Worm (Caenorhabditis elegans) whole organism, midembryonic: ENCODE results near the gene fbxa-43.

Experiments
- T22C8.4 ChIP-seq: fragments of 200-800 bp; sonication (Bioruptor generic); IDR thresholded peaks from 2 replicates; pipeline ENCODE4 v1.3.6; 2022; ENCODE audit warnings: missing genetic modification characterization, missing compliant biosample characterization
- cog-1 ChIP-seq: sonication (generic microtip); optimal IDR thresholded peaks from 2 replicates; lab custom pipeline; 2016; ENCODE audit warnings: missing genetic modification characterization, missing compliant biosample characterization
- flt-1 ChIP-seq: fragments of 200-800 bp; sonication (Bioruptor generic); IDR thresholded peaks from 2 replicates; pipeline ENCODE4 v1.3.6; 2022; ENCODE audit warnings: missing genetic modification characterization, missing compliant biosample characterization
- klf-2 ChIP-seq: fragments of 200-800 bp; sonication (Bioruptor generic); conservative IDR thresholded peaks from 2 replicates; pipeline ENCODE4 v1.3.6; 2022; ENCODE audit warnings: missing genetic modification reagents, missing genetic modification characterization, missing compliant biosample characterization
- med-1 ChIP-seq: sonication (generic microtip); optimal IDR thresholded peaks from 2 replicates; lab custom pipeline; 2017; ENCODE audit warnings: missing genetic modification characterization, mild to moderate bottlenecking, missing compliant biosample characterization, antibody characterized with exemption, missing genetic modification reagents; ENCODE audit not compliant: insufficient read depth
- tab-1 ChIP-seq: fragments of 200-800 bp; sonication (Bioruptor generic); IDR thresholded peaks from 2 replicates; pipeline ENCODE4 v1.3.6; 2022; ENCODE audit warnings: missing genetic modification characterization, missing compliant biosample characterization
- ztf-23 ChIP-seq: fragments of 200-800 bp; sonication (Bioruptor generic); IDR thresholded peaks from 2 replicates; pipeline ENCODE4 v1.3.6; 2022; ENCODE audit warnings: missing genetic modification reagents, missing genetic modification characterization, missing compliant biosample characterization
- ztf-29 ChIP-seq: fragments of 200-800 bp; sonication (Bioruptor generic); IDR thresholded peaks from 2 replicates; pipeline ENCODE4 v1.3.6; 2022; ENCODE audit warnings: missing genetic modification reagents, missing genetic modification characterization, missing compliant biosample characterization

ce11 chrIII:2255522-2255921, 3.2 kb downstream of the fbxa-43 start, which contains the start of gene fbxa-71:
- TF ChIP-seq T22C8.4 (GFP tag; lab: Robert Waterston, UW): no peak
- TF ChIP-seq cog-1 (tag; lab: Kevin White, UChicago): no peak
- no peak for TF ChIP-seq flt-1 (GFP tag; lab: Robert Waterston, UW)
- TF ChIP-seq ztf-29 (GFP tag; lab: Robert Waterston, UW): no peak
- no peak for TF ChIP-seq ztf-23 (GFP tag; lab: Robert Waterston, UW)
- TF ChIP-seq med-1 (GFP tag; lab: Kevin White, UChicago): no peak
- TF ChIP-seq tab-1 (GFP tag; lab: Robert Waterston, UW): no peak
- no peak for TF ChIP-seq klf-2 (GFP tag; lab: Robert Waterston, UW)
